Fruit fly (Drosophila melanogaster) whole organism, wandering third instar larva: Measurements from ENCODE around the gene Taf11.

ENCODE experiments used
- CG32264 ChIP-seq: fragments of 200-800 bp; sonication (Bioruptor generic); optimal IDR thresholded peaks from 2 replicates; lab custom pipeline; 2016; ENCODE audit warnings: missing biosample characterization, missing genetic modification characterization
- OdsH ChIP-seq: fragments of 200-800 bp; sonication (Bioruptor generic); optimal IDR thresholded peaks from 2 replicates; lab custom pipeline; 2016; ENCODE audit warnings: missing biosample characterization, mild to moderate bottlenecking, missing genetic modification characterization
- brk ChIP-seq: fragments of 200-800 bp; sonication (Bioruptor generic); optimal IDR thresholded peaks from 2 replicates; lab custom pipeline; 2016; ENCODE audit warnings: missing biosample characterization, mild to moderate bottlenecking, missing genetic modification characterization
- dsf ChIP-seq: sonication (Bioruptor generic); optimal IDR thresholded peaks from 2 replicates; lab custom pipeline; 2016; ENCODE audit warnings: missing biosample characterization, missing genetic modification characterization, borderline replicate concordance
- lola ChIP-seq: fragments of >200 bp; optimal IDR thresholded peaks from 2 replicates; lab custom pipeline; 2017; ENCODE audit warnings: missing biosample characterization, missing genetic modification characterization
- pan ChIP-seq: fragments of >200 bp; optimal IDR thresholded peaks from 2 replicates; lab custom pipeline; 2017
- psq ChIP-seq: fragments of 200-800 bp; sonication (Bioruptor generic); optimal IDR thresholded peaks from 3 replicates; lab custom pipeline; 2017; ENCODE audit warnings: missing biosample characterization, mild to moderate bottlenecking, missing genetic modification characterization, moderate library complexity
- woc ChIP-seq: sonication (Bioruptor generic); optimal IDR thresholded peaks from 2 replicates; lab custom pipeline; 2016; ENCODE audit warnings: missing biosample characterization, mild to moderate bottlenecking, missing genetic modification characterization

dm6 chr2L:9778416-9778815, 15.4 kb upstream of the Taf11 start:
- TF ChIP-seq lola (no peak), psq (no peak), CG32264 (GFP tag; lab: Kevin White, UChicago) (no peak), OdsH (GFP tag; lab: Kevin White, UChicago) (no peak), brk (GFP tag; lab: Kevin White, UChicago) (no peak), dsf (no peak), pan (no peak), woc (GFP tag; lab: Kevin White, UChicago) (no peak)
